Worm (Caenorhabditis elegans): Measurements from ENCODE around the gene pqn-48.

Gene pqn-48

ce11 chrII:4078048-4078447 is 39.4 kb downstream of the pqn-48 start:
- peak; percentile 67 for TF ChIP-seq set-16 (GFP tag; IDR thresholded peaks at IDR 0.05)

DNA sequence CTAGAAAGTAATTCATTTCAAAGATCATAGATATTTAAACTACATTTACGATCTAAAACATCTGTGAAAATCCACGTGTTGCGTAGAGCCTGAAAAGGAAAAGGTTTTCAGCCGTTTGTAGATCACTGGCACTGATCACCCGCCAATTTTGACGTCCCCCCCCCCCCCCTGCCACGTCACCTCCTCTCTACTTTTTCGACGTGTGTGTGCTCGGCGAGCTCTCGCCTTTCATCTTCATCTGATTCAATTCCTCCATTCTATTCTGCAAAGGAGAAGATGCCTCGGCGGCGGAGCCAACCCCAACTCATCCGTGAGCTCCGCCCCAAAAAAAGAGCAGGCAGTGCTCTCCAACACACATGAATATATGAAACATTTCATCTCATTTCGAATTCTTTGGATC is 42.5 kb downstream of the pqn-48 start:
- TF ChIP-seq lim-7 (GFP tag; IDR thresholded peaks at IDR 0.05) (no peak), attf-4 (tag; optimal IDR thresholded peaks at IDR 0.05) (no peak), F26F4.8 (GFP tag; conservative IDR thresholded peaks at IDR 0.05) (no peak), php-3 (GFP tag; IDR thresholded peaks at IDR 0.05) (no peak), nhr-76 (tag; optimal IDR thresholded peaks at IDR 0.05) (no peak), ztf-7 (tag; optimal IDR thresholded peaks at IDR 0.05) (no peak), aha-1 (tag) (peak; percentile 43), Y5F2A.4 (GFP tag; optimal IDR thresholded peaks at IDR 0.05) (no peak), D1046.2 (GFP tag; IDR thresholded peaks at IDR 0.05) (no peak), T20F7.1 (GFP tag; optimal IDR thresholded peaks at IDR 0.05) (no peak), dmd-9 (GFP tag; IDR thresholded peaks at IDR 0.05) (no peak), hif-1 (tag; optimal IDR thresholded peaks at IDR 0.05) (no peak), ctbp-1 (GFP tag; IDR thresholded peaks at IDR 0.05) (no peak), tra-1 (GFP tag; IDR thresholded peaks at IDR 0.05) (no peak), set-16 (GFP tag; IDR thresholded peaks at IDR 0.05) (peak; percentile 65), rbr-2 (tag; optimal IDR thresholded peaks at IDR 0.05) (no peak), lin-39 (tag; optimal IDR thresholded peaks at IDR 0.05) (no peak), pqm-1 (tag; optimal IDR thresholded peaks at IDR 0.05) (no peak)

ce11 chrII:4081891-4082290 is 43.2 kb downstream of the pqn-48 start:
- TF ChIP-seq aha-1 (tag) = peak; percentile 57
- no peak for TF ChIP-seq ZK546.5 (tag; optimal IDR thresholded peaks at IDR 0.05)
- no peak for TF ChIP-seq tra-1 (GFP tag; IDR thresholded peaks at IDR 0.05)
- no peak for TF ChIP-seq snpc-1.2 (GFP tag; IDR thresholded peaks at IDR 0.05)

- no peak for TF ChIP-seq spr-3 (GFP tag; optimal IDR thresholded peaks at IDR 0.05)
- TF ChIP-seq lin-39 (tag; optimal IDR thresholded peaks at IDR 0.05) = no peak
- no peak for TF ChIP-seq set-16 (GFP tag; IDR thresholded peaks at IDR 0.05)
- TF ChIP-seq hif-1 (tag; optimal IDR thresholded peaks at IDR 0.05) = no peak
- no peak for TF ChIP-seq ZK546.5 (tag; optimal IDR thresholded peaks at IDR 0.05)
- no peak for TF ChIP-seq egl-43 (GFP tag; IDR thresholded peaks at IDR 0.05)
- no peak for TF ChIP-seq spr-1 (tag; optimal IDR thresholded peaks at IDR 0.05)
- no peak for TF ChIP-seq nhr-111 (GFP tag; optimal IDR thresholded peaks at IDR 0.05)
- TF ChIP-seq mxl-3 (GFP tag; optimal IDR thresholded peaks at IDR 0.05) = no peak
- TF ChIP-seq dmd-8 (GFP tag; IDR thresholded peaks at IDR 0.05) = no peak
- no peak for TF ChIP-seq nhr-41 (GFP tag; IDR thresholded peaks at IDR 0.05)
These were observed 44.1 kb downstream of the pqn-48 start, which contains the start of gene R11F4.2 for ce11 chrII:4082754-4083153. TSS of gene R11F4.2 (plus strand) at chrII:4083054.

- peak; percentile 76 for TF ChIP-seq set-16 (GFP tag; IDR thresholded peaks at IDR 0.05)
- TF ChIP-seq lin-38 (GFP tag; IDR thresholded peaks at IDR 0.05) = no peak
These were observed 46.9 kb downstream of the pqn-48 start for ce11 chrII:4085601-4086000.

- TF ChIP-seq mes-2 (tag; optimal IDR thresholded peaks at IDR 0.05; ENCODE audit: poor library complexity, severe bottlenecking) = peak; percentile 41
- TF ChIP-seq Y105C5A.15 (GFP tag; IDR thresholded peaks at IDR 0.05) = no peak
- peak; percentile 63 for TF ChIP-seq hlh-30 (tag; optimal IDR thresholded peaks at IDR 0.05; ENCODE audit: insufficient read depth)
- no peak for TF ChIP-seq lin-38 (GFP tag; IDR thresholded peaks at IDR 0.05)
- no peak for TF ChIP-seq Y5F2A.4 (GFP tag; optimal IDR thresholded peaks at IDR 0.05)
- TF ChIP-seq daf-16 (GFP tag; optimal IDR thresholded peaks at IDR 0.05) = peak; percentile 4 to 25
- TF ChIP-seq daf-16 (tag; optimal IDR thresholded peaks at IDR 0.05) = peak; percentile 89
- peak; percentile 85 for TF ChIP-seq aha-1 (tag)
- TF ChIP-seq lim-7 (GFP tag; IDR thresholded peaks at IDR 0.05) = no peak
- TF ChIP-seq ztf-11 (tag; optimal IDR thresholded peaks at IDR 0.05) = no peak
- peak; percentile 32 for TF ChIP-seq nhr-6 (tag; optimal IDR thresholded peaks at IDR 0.05)
- TF ChIP-seq Y75B8A.6 (GFP tag; IDR thresholded peaks at IDR 0.05) = no peak
- TF ChIP-seq nhr-42 (GFP tag; IDR thresholded peaks at IDR 0.05) = no peak
- no peak for TF ChIP-seq ceh-28 (tag; optimal IDR thresholded peaks at IDR 0.05)
- TF ChIP-seq cey-2 (tag; optimal IDR thresholded peaks at IDR 0.05; ENCODE audit: borderline replicate concordance, insufficient read depth) = peak; percentile 82
- TF ChIP-seq unc-39 (tag; optimal IDR thresholded peaks at IDR 0.05) = no peak
- TF ChIP-seq lin-15B (tag; optimal IDR thresholded peaks at IDR 0.05) = no peak
- TF ChIP-seq hif-1 (tag; optimal IDR thresholded peaks at IDR 0.05) = peak in 1 of 2 experiments; percentile 37
- TF ChIP-seq hmg-1.1 (GFP tag; IDR thresholded peaks at IDR 0.05) = peak; percentile 24; the same call in 1 of the 2 replicates
- TF ChIP-seq egl-27 (tag; optimal IDR thresholded peaks at IDR 0.05) = no peak
These were observed 50.5 kb downstream of the pqn-48 start for ce11 chrII:4089183-4089582.

All from whole organism, L4 larva.